Fruit fly (Drosophila melanogaster): ENCODE results near the gene Tlk.

Gene Tlk

DNA sequence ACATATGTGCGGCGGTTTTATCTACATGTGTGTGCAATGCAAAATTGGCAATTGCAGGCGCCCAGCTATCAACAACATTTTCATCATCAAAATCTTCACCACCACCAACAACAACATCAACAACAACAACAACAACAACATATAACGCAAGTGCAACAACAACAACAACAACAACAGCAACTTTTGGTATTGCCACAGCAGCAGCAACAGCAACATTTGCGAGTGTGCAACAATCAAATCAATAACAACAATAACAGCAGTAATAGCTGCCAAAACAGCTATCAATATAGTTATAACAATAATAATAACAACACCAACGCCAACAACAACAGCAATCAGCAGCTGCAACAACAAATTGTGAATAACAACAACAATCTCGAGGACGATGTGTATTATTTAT is 42.6 kb downstream of the Tlk start:
- no peak for TF ChIP-seq cnc (optimal IDR thresholded peaks at IDR 0.05)
- TF ChIP-seq cic (GFP tag; optimal IDR thresholded peaks at IDR 0.05): no peak
- TF ChIP-seq CG14711 (tag; optimal IDR thresholded peaks at IDR 0.05): no peak
- no peak for TF ChIP-seq Hr96 (GFP tag; optimal IDR thresholded peaks at IDR 0.05)

DNA sequence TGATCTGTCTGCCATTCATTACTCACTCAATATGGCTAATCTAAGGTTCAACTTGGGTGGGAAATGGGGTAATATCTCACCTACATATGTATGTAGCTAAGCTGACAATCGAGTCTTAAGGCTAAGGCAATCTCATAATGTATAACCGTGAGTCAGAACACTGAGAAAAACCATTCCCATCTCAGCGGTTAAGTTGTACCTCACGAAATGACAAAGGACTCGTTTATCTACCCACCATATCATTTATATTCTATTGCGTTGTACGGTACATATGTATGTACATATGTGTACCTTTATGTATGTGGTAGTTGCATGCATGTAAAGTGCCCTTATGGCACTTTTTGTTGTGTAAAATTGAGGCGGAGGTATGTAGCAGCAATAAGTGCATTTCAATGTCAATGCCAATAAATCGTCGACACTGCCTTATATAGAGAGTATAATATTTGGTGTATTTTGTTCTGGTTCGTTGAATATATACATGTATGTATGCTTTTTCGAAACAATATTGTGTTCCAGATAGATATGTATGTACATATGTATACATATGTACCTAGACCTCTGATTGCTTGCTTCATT is 43.2 kb downstream of the Tlk start:
- peak; percentile 33 for TF ChIP-seq bab1 (GFP tag; optimal IDR thresholded peaks at IDR 0.05)
- peak; percentile 16 for TF ChIP-seq Crg-1 (GFP tag; optimal IDR thresholded peaks at IDR 0.05)
- peak; percentile 63 for TF ChIP-seq tj (GFP tag; optimal IDR thresholded peaks at IDR 0.05)
- TF ChIP-seq CG1620 (GFP tag; optimal IDR thresholded peaks at IDR 0.05): no peak
- TF ChIP-seq CG5204 (GFP tag; optimal IDR thresholded peaks at IDR 0.05): no peak
- TF ChIP-seq CG12768 (GFP tag; optimal IDR thresholded peaks at IDR 0.05): no peak
- no peak for TF ChIP-seq CG11617 (GFP tag; optimal IDR thresholded peaks at IDR 0.05)

DNA sequence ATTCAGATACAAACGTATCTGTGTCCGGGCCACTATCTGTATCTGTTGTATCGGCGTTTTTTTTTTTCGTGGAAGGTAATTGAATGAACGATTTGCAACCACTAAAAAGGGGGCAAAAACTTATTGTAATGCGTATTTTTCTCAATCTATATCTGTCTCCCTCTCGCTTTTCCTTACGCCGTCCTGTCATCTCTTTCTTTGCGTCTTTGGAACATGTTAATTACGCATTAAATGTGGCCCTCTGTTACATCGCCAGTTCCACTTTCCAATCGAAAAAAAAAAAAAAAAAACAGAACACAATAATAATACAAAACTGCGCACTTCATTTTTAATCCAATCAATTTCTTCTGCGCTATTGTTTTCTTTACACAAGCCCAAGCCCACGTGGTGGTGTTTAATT is 44.4 kb downstream of the Tlk start:
- TF ChIP-seq CG12768 (GFP tag; optimal IDR thresholded peaks at IDR 0.05) (no peak), Mnt (GFP tag; optimal IDR thresholded peaks at IDR 0.05) (no peak), CG11617 (GFP tag; optimal IDR thresholded peaks at IDR 0.05) (no peak), CG7101 (tag; optimal IDR thresholded peaks at IDR 0.05) (no peak), CG33017 (tag; optimal IDR thresholded peaks at IDR 0.05) (no peak), kay (GFP tag; ENCODE audit: borderline replicate concordance) (no peak), cic (GFP tag; optimal IDR thresholded peaks at IDR 0.05) (no peak), CG14711 (tag; optimal IDR thresholded peaks at IDR 0.05) (no peak), pad (GFP tag; optimal IDR thresholded peaks at IDR 0.05) (no peak), Hr96 (GFP tag; optimal IDR thresholded peaks at IDR 0.05) (no peak), Clk (GFP tag; optimal IDR thresholded peaks at IDR 0.05) (no peak), CG7045 (GFP tag; optimal IDR thresholded peaks at IDR 0.05) (no peak), CG1620 (GFP tag; optimal IDR thresholded peaks at IDR 0.05) (no peak), CG5204 (GFP tag; optimal IDR thresholded peaks at IDR 0.05) (no peak), tj (GFP tag; optimal IDR thresholded peaks at IDR 0.05) (no peak), Crg-1 (GFP tag; optimal IDR thresholded peaks at IDR 0.05) (no peak), toe (GFP tag; optimal IDR thresholded peaks at IDR 0.05) (no peak), cnc (optimal IDR thresholded peaks at IDR 0.05) (no peak), bab1 (GFP tag; optimal IDR thresholded peaks at IDR 0.05) (no peak), ovo (GFP tag; optimal IDR thresholded peaks at IDR 0.05) (no peak)

DNA sequence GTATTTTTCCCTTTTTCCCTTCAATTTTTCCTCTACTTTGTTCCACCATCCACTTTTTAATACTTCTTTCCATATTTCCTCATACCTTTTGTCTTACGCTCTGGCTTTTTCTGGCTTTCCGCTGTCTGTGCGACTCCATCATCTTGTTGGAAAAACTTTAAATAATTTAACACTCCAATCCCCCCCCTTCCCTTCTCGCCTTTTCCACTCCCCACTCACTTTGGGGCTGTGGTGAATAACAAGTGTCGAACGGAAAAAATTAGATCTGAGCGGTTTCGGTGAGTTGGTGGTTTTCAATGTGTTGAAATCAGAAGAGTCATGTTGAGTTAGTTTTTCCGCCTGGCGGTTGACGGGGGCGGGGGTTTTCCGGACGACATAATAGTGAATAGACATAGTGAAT is 47.3 kb downstream of the Tlk start:
- no peak for TF ChIP-seq CG33017 (tag; optimal IDR thresholded peaks at IDR 0.05)
- TF ChIP-seq pad (GFP tag; optimal IDR thresholded peaks at IDR 0.05): no peak

DNA sequence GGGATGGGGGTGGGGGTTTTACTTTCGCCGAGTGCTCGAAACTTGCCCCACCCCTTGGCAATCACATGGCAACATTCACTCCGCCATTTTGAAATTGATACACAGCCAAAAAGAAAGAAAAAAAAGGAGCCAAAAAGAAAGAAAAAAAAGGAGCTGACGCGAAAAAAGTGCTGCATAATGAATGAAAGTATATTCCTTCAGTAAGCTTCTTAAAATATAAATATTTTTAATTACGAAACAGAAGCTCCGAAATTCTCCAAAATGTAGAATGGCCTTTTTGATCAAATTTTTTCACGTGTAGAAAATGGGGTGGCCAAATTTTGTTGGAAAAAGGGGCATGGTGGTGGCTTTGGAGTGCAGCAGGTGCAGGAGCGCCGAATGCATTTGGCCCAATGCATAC is 48.4 kb downstream of the Tlk start:
- no peak for TF ChIP-seq bab1 (GFP tag; optimal IDR thresholded peaks at IDR 0.05)
- no peak for TF ChIP-seq toe (GFP tag; optimal IDR thresholded peaks at IDR 0.05)
- TF ChIP-seq CG7045 (GFP tag; optimal IDR thresholded peaks at IDR 0.05): peak; percentile 15
- TF ChIP-seq CG12768 (GFP tag; optimal IDR thresholded peaks at IDR 0.05): peak; percentile 15
- peak; percentile 3 for TF ChIP-seq tj (GFP tag; optimal IDR thresholded peaks at IDR 0.05)
- TF ChIP-seq pad (GFP tag; optimal IDR thresholded peaks at IDR 0.05): no peak
- TF ChIP-seq CG7101 (tag; optimal IDR thresholded peaks at IDR 0.05): peak; percentile 2
- TF ChIP-seq CG14711 (tag; optimal IDR thresholded peaks at IDR 0.05): peak; percentile 24
- TF ChIP-seq kay (GFP tag; ENCODE audit: borderline replicate concordance): no peak

DNA sequence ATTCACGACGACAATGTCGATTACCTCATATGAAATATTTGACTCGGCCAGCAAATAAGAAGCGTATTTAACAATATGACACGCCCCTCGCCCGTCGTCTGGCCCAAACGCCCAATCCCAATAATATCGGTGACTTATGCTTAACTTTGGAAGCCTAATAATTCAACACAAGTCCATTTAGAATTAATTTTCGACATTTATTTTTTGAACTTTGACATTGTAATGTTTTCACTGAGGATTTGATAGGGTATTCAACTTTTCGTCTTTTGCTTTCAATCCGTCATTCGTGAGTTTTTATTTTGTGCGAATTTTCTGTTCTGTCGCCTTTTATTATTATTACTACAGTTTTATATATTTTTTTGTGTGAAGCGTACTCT is 52.6 kb downstream of the Tlk start:
- TF ChIP-seq cnc (optimal IDR thresholded peaks at IDR 0.05): no peak
- no peak for TF ChIP-seq Clk (GFP tag; optimal IDR thresholded peaks at IDR 0.05)
- no peak for TF ChIP-seq CG12768 (GFP tag; optimal IDR thresholded peaks at IDR 0.05)
- TF ChIP-seq cic (GFP tag; optimal IDR thresholded peaks at IDR 0.05): no peak
- TF ChIP-seq CG7101 (tag; optimal IDR thresholded peaks at IDR 0.05): no peak
- no peak for TF ChIP-seq pad (GFP tag; optimal IDR thresholded peaks at IDR 0.05)
- TF ChIP-seq CG14711 (tag; optimal IDR thresholded peaks at IDR 0.05): no peak
- TF ChIP-seq CG7045 (GFP tag; optimal IDR thresholded peaks at IDR 0.05): no peak
- no peak for TF ChIP-seq kay (GFP tag; ENCODE audit: borderline replicate concordance)
- TF ChIP-seq Crg-1 (GFP tag; optimal IDR thresholded peaks at IDR 0.05): no peak
- TF ChIP-seq CG1620 (GFP tag; optimal IDR thresholded peaks at IDR 0.05): no peak
- TF ChIP-seq CG33017 (tag; optimal IDR thresholded peaks at IDR 0.05): no peak
- TF ChIP-seq Hr96 (GFP tag; optimal IDR thresholded peaks at IDR 0.05): no peak

DNA sequence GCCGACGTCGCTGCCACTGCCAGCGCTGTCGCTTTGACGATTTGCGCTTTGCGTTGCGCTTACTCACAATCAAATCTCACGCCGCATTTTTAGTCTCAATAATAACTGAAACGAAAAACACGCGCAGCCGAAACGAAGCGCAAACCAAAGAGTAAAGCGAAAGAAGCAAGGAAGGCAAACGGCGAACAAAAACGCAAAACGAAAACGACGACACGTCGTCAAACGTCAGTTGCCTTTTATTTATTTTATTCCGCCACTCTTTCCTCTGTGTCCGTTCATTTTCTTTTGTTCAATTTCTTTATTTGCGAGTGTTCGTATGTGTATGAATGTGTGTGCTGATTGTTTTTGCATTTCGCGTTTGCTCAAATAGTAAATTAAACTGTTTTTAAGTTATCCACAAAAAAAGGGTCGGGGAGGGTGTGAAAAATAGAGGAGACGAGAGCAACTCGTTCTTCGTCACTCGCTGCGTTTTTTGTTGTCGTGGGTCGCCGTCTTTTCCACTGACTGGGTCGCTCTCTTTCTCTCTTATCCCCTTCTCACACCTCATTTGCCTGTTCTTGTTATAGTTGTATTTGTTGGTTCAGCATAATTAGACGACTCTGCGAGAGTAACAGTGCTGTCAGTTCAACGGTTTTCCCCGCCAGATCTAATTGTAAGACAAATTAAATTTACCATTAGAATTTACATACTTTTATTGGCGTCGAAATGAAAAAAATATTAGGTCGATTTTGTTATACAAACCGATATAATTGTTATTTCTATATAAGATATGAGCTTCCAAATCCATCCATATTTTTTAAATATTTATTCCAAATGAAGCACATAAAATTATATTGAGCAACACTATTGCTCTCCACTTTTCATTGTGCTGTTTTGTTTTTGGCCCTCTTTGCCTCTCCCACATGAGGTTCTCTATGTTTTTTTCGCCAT is 53.3 kb downstream of the Tlk start:
- peak; percentile 44 for TF ChIP-seq CG33017 (tag; optimal IDR thresholded peaks at IDR 0.05)
- peak; percentile 20 for TF ChIP-seq CG1620 (GFP tag; optimal IDR thresholded peaks at IDR 0.05)
- TF ChIP-seq pad (GFP tag; optimal IDR thresholded peaks at IDR 0.05): peak; percentile 85
- TF ChIP-seq CG11617 (GFP tag; optimal IDR thresholded peaks at IDR 0.05): peak; percentile 63
- TF ChIP-seq kay (GFP tag; ENCODE audit: borderline replicate concordance): peak; percentile 97
- TF ChIP-seq bab1 (GFP tag; optimal IDR thresholded peaks at IDR 0.05): peak; percentile 89
- no peak for TF ChIP-seq CG5204 (GFP tag; optimal IDR thresholded peaks at IDR 0.05)
- TF ChIP-seq cnc (optimal IDR thresholded peaks at IDR 0.05): no peak
- TF ChIP-seq cic (GFP tag; optimal IDR thresholded peaks at IDR 0.05): peak; percentile 29
- peak; percentile 85 for TF ChIP-seq CG7101 (tag; optimal IDR thresholded peaks at IDR 0.05)
- TF ChIP-seq Mnt (GFP tag; optimal IDR thresholded peaks at IDR 0.05): peak; percentile 37
- peak; percentile 8 for TF ChIP-seq CG7045 (GFP tag; optimal IDR thresholded peaks at IDR 0.05)
- peak; percentile 74 for TF ChIP-seq CG14711 (tag; optimal IDR thresholded peaks at IDR 0.05)
- TF ChIP-seq Crg-1 (GFP tag; optimal IDR thresholded peaks at IDR 0.05): no peak
- TF ChIP-seq Hr96 (GFP tag; optimal IDR thresholded peaks at IDR 0.05): no peak
- TF ChIP-seq tj (GFP tag; optimal IDR thresholded peaks at IDR 0.05): peak; percentile 82
